Worm (Caenorhabditis elegans): Measurements from ENCODE around the gene dhs-21.
A peak's percentile ranks its signal among the peaks of the same experiment; 100 is the strongest.

Gene dhs-21

DNA sequence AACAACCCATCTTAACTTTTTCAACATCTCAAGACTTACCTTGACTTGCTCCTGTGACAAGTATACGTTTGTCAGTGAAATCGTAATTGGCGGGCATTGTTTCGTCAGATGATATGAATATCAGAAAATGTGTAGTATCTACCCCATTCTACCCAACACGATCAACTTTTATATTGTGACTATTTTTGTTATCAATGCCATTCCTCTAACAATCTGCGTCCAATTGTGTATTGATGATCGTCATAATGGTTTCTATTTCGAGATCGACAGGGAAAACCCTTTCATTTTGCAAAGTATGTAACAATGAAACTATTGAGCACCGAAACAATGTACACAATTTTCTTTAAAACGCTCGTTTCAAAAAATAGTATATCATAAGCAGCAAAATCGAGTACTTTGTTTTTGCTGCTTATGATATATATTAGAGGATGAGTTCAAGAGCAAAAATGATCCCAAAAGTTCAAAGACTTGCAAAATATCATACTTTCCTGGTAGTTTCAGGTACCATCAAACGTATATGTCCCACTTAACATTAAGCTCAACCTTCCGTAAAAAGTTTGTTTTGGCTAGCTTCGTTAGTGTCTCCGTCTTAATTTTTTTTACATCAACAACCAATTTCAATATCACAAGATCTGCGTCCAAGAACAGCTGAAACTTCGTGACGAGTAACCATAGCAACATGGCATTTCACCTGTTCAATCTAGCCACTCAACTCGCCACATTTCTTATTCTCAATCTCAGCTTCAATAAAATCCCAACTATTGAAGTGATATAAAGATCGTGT lies at the start of gene dhs-21, which contains the start of gene xbx-9:
TSS of gene dhs-21 (minus strand) at position 181 of the 784 bp plus-strand sequence.
TSS of gene xbx-9 (plus strand) at position 734 of the 784 bp plus-strand sequence.
- TF ChIP-seq lsy-2 (tag; optimal IDR thresholded peaks at IDR 0.05) (peak in 1 of 2 experiments; percentile 26), nhr-28 (tag; optimal IDR thresholded peaks at IDR 0.05) (no peak), nhr-71 (tag; optimal IDR thresholded peaks at IDR 0.05) (peak; percentile 35), elt-3 (tag; optimal IDR thresholded peaks at IDR 0.05) (peak in 4 of 6 experiments; percentile 32 to 88 (median 74)), alr-1 (tag; optimal IDR thresholded peaks at IDR 0.05; ENCODE audit: borderline replicate concordance) (no peak), nhr-90 (tag; optimal IDR thresholded peaks at IDR 0.05; ENCODE audit: poor library complexity) (peak; percentile 7), fkh-4 (tag; optimal IDR thresholded peaks at IDR 0.05; ENCODE audit: borderline replicate concordance) (no peak), lin-35 (GFP tag; optimal IDR thresholded peaks at IDR 0.05) (peak in 1 of 2 experiments; percentile 39), blmp-1 (tag; optimal IDR thresholded peaks at IDR 0.05) (peak; percentile 48), lin-14 (GFP tag; optimal IDR thresholded peaks at IDR 0.05) (peak; percentile 31), elt-2 (tag; optimal IDR thresholded peaks at IDR 0.05) (peak; percentile 60), nhr-20 (tag; optimal IDR thresholded peaks at IDR 0.05) (peak; percentile 43), Y116A8C.19 (tag; optimal IDR thresholded peaks at IDR 0.05; ENCODE audit: borderline replicate concordance) (no peak)

DNA sequence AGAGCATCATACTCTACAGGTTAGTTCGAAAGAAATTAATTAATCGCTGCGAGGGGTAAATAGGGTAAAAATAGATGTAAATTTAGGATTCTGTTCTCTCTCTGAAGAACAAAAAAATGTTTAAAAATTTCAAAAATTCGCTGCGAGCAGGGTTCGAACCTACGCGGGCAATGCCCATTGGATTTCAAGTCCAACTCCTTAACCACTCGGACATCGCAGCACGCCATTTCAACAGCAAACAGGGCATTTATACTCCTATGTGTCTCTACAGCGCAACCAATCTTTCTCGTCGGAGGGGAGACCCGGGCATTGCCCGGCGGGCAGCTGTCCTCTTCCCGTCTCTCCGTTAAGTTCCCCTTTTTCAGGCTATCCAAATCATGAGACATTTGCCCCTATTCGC lies 46.8 kb upstream of the dhs-21 start:
- TF ChIP-seq C16A3.4 (tag; optimal IDR thresholded peaks at IDR 0.05) (peak; percentile 64), lin-14 (GFP tag; optimal IDR thresholded peaks at IDR 0.05) (peak; percentile 38), nhr-47 (tag; optimal IDR thresholded peaks at IDR 0.05) (peak; percentile 61), snu-23 (GFP tag; optimal IDR thresholded peaks at IDR 0.05) (peak; percentile 61), ztf-4 (tag; optimal IDR thresholded peaks at IDR 0.05) (peak; percentile 3), lir-3 (tag; optimal IDR thresholded peaks at IDR 0.05; ENCODE audit: poor library complexity) (peak; percentile 9), mab-9 (GFP tag; IDR thresholded peaks at IDR 0.05) (no peak), vab-15 (tag; optimal IDR thresholded peaks at IDR 0.05) (peak; percentile 38), lin-35 (GFP tag; optimal IDR thresholded peaks at IDR 0.05) (peak; percentile 20 to 66), mep-1 (tag; optimal IDR thresholded peaks at IDR 0.05) (no peak), xbp-1 (tag; optimal IDR thresholded peaks at IDR 0.05) (peak; percentile 10), tbx-2 (tag; optimal IDR thresholded peaks at IDR 0.05) (peak; percentile 14), lin-39 (tag; optimal IDR thresholded peaks at IDR 0.05) (no peak), lsy-2 (tag; optimal IDR thresholded peaks at IDR 0.05) (peak; percentile 27 to 68), nhr-90 (tag; optimal IDR thresholded peaks at IDR 0.05; ENCODE audit: poor library complexity) (peak; percentile 42), fos-1 (tag; optimal IDR thresholded peaks at IDR 0.05) (no peak), ceh-82 (tag; optimal IDR thresholded peaks at IDR 0.05) (peak in 1 of 3 experiments; percentile 48), nhr-76 (tag; optimal IDR thresholded peaks at IDR 0.05) (no peak), dsc-1 (tag; optimal IDR thresholded peaks at IDR 0.05) (peak; percentile 30), elt-3 (tag; optimal IDR thresholded peaks at IDR 0.05) (peak in 1 of 6 experiments; percentile 23), efl-1 (optimal IDR thresholded peaks at IDR 0.05) (peak; percentile 35 to 51), efl-1 (GFP tag; optimal IDR thresholded peaks at IDR 0.05 in 1 of 2) (peak; percentile 41 to 93), nhr-20 (tag; optimal IDR thresholded peaks at IDR 0.05) (peak; percentile 49), nhr-71 (tag; optimal IDR thresholded peaks at IDR 0.05) (peak; percentile 49), ceh-8 (GFP tag; optimal IDR thresholded peaks at IDR 0.05) (no peak), zip-4 (GFP tag; optimal IDR thresholded peaks at IDR 0.05) (no peak), swsn-7 (tag; optimal IDR thresholded peaks at IDR 0.05) (peak; percentile 36), aly-2 (tag; optimal IDR thresholded peaks at IDR 0.05) (peak; percentile 37), dpl-1 (GFP tag; optimal IDR thresholded peaks at IDR 0.05) (peak; percentile 3 to 44 (median 43)), nhr-77 (tag; optimal IDR thresholded peaks at IDR 0.05) (peak; percentile 21), skn-1 (tag; optimal IDR thresholded peaks at IDR 0.05) (no peak), hpl-2 (GFP tag; optimal IDR thresholded peaks at IDR 0.05) (no peak), ztf-11 (tag; optimal IDR thresholded peaks at IDR 0.05) (peak in 1 of 2 experiments; percentile 8), C04F5.9 (tag; optimal IDR thresholded peaks at IDR 0.05) (no peak), ama-1 (optimal IDR thresholded peaks at IDR 0.05) (no peak), rnt-1 (tag; optimal IDR thresholded peaks at IDR 0.05) (peak; percentile 53), unc-130 (tag; optimal IDR thresholded peaks at IDR 0.05) (peak; percentile 12), ceh-63 (GFP tag; optimal IDR thresholded peaks at IDR 0.05) (no peak), hlh-4 (tag; optimal IDR thresholded peaks at IDR 0.05) (no peak), pax-3 (tag; optimal IDR thresholded peaks at IDR 0.05) (peak; percentile 45), nhr-19 (GFP tag; conservative IDR thresholded peaks at IDR 0.05) (peak; percentile 54)
